Worm (Caenorhabditis elegans) whole organism, young adult: ENCODE results near the gene K02D10.3.

ENCODE experiments used
- B0019.2 ChIP-seq: fragments of 200-800 bp; sonication (Bioruptor generic); conservative IDR thresholded peaks from 2 replicates; pipeline ENCODE4 v1.3.6; 2022; ENCODE audit warnings: missing genetic modification reagents, missing genetic modification characterization, missing compliant biosample characterization
- B0336.3 ChIP-seq: fragments of 200-800 bp; sonication (Bioruptor generic); IDR thresholded peaks from 2 replicates; pipeline ENCODE4 v1.3.6; 2022; ENCODE audit warnings: missing genetic modification characterization, missing compliant biosample characterization
- C06A6.2 ChIP-seq: fragments of 200-800 bp; sonication (Bioruptor generic); conservative IDR thresholded peaks from 2 replicates; pipeline ENCODE4 v1.3.6; 2022; ENCODE audit warnings: missing genetic modification characterization, missing compliant biosample characterization
- D2030.7 ChIP-seq: fragments of 200-800 bp; sonication (Bioruptor generic); IDR thresholded peaks from 2 replicates; pipeline ENCODE4 v1.3.6; 2022; ENCODE audit warnings: missing genetic modification reagents, missing genetic modification characterization, missing compliant biosample characterization
- F10E7.11 ChIP-seq: sonication (generic microtip); optimal IDR thresholded peaks from 2 replicates; lab custom pipeline; 2017; ENCODE audit warnings: mild to moderate bottlenecking, missing genetic modification characterization, moderate library complexity, missing compliant biosample characterization
- F22D6.2 ChIP-seq: sonication (generic microtip); optimal IDR thresholded peaks from 2 replicates; lab custom pipeline; 2016; ENCODE audit warnings: mild to moderate bottlenecking, missing genetic modification characterization, missing compliant biosample characterization
- F23B12.7 ChIP-seq: sonication (generic microtip); optimal IDR thresholded peaks from 2 replicates; lab custom pipeline; 2017; ENCODE audit warnings: missing genetic modification characterization, mild to moderate bottlenecking, missing compliant biosample characterization, antibody characterized with exemption, moderate library complexity; ENCODE audit not compliant: insufficient read depth
- F33H1.4 ChIP-seq: fragments of 200-800 bp; sonication (Bioruptor generic); IDR thresholded peaks from 2 replicates; pipeline ENCODE4 v1.3.6; 2022; ENCODE audit warnings: missing genetic modification reagents, missing genetic modification characterization, missing compliant biosample characterization
- F52B5.7 ChIP-seq: sonication (generic microtip); optimal IDR thresholded peaks from 2 replicates; lab custom pipeline; 2016; ENCODE audit warnings: mild to moderate bottlenecking, missing genetic modification characterization, missing compliant biosample characterization
- F57A8.1 ChIP-seq: fragments of 200-800 bp; sonication (Bioruptor generic); optimal IDR thresholded peaks from 2 replicates; lab custom pipeline; 2018; ENCODE audit warnings: mild to moderate bottlenecking, missing genetic modification characterization, moderate library complexity, missing compliant biosample characterization
- K12H6.12 ChIP-seq: fragments of 200-800 bp; sonication (Bioruptor generic); optimal IDR thresholded peaks from 2 replicates; lab custom pipeline; 2018; ENCODE audit warnings: mild to moderate bottlenecking, missing genetic modification characterization, missing compliant biosample characterization
- T07F8.4 ChIP-seq: sonication (generic microtip); optimal IDR thresholded peaks from 2 replicates; lab custom pipeline; 2016; ENCODE audit warnings: mild to moderate bottlenecking, missing genetic modification characterization, moderate library complexity, missing compliant biosample characterization
- Y53F4B.3 ChIP-seq: fragments of 200-800 bp; sonication (Bioruptor generic); IDR thresholded peaks from 2 replicates; pipeline ENCODE4 v1.3.6; 2022; ENCODE audit warnings: missing genetic modification reagents, missing genetic modification characterization, missing compliant biosample characterization
- ZK185.1 ChIP-seq: sonication (generic microtip); optimal IDR thresholded peaks from 2 replicates; lab custom pipeline; 2016; ENCODE audit warnings: mild to moderate bottlenecking, missing genetic modification characterization, missing compliant biosample characterization; ENCODE audit not compliant: poor library complexity, severe bottlenecking
- attf-3 ChIP-seq: fragments of 200-800 bp; sonication (Bioruptor generic); conservative IDR thresholded peaks from 2 replicates; pipeline ENCODE4 v1.3.6; 2022; ENCODE audit warnings: missing genetic modification reagents, missing genetic modification characterization, missing compliant biosample characterization
- attf-5 ChIP-seq: fragments of 200-800 bp; sonication (Bioruptor generic); optimal IDR thresholded peaks from 2 replicates; lab custom pipeline; 2018; ENCODE audit warnings: mild to moderate bottlenecking, missing genetic modification characterization, missing compliant biosample characterization
- ccch-3 ChIP-seq: fragments of 200-800 bp; sonication (Bioruptor generic); optimal IDR thresholded peaks from 2 replicates; lab custom pipeline; 2018; ENCODE audit warnings: mild to moderate bottlenecking, missing genetic modification characterization, missing compliant biosample characterization
- cebp-1 ChIP-seq, 2 experiments: fragments of 200-800 bp in 1 of 2; sonication (Bioruptor generic) in 1 of 2; sonication (generic microtip) in 1 of 2; IDR thresholded peaks in 1 of 2; optimal IDR thresholded peaks in 1 of 2; 2 replicates each; pipeline versions ENCODE4 v1.3.6 to Lab custom; 2017 to 2022; ENCODE audit warnings: missing compliant biosample characterization in 2 of 2, missing genetic modification characterization in 2 of 2, mild to moderate bottlenecking in 1 of 2, missing genetic modification reagents in 1 of 2, moderate library complexity in 1 of 2
- ceh-100 ChIP-seq: fragments of 200-800 bp; sonication (Bioruptor generic); IDR thresholded peaks from 2 replicates; pipeline ENCODE4 v1.3.6; 2022; ENCODE audit warnings: missing genetic modification reagents, missing genetic modification characterization, missing compliant biosample characterization
- ceh-40 ChIP-seq: fragments of 200-800 bp; sonication (Bioruptor generic); IDR thresholded peaks from 2 replicates; pipeline ENCODE4 v1.3.6; 2022; ENCODE audit warnings: missing genetic modification characterization, missing compliant biosample characterization
- dpff-1 ChIP-seq: sonication (generic microtip); optimal IDR thresholded peaks from 2 replicates; lab custom pipeline; 2017; ENCODE audit warnings: mild to moderate bottlenecking, missing genetic modification characterization, missing compliant biosample characterization
- him-1 ChIP-seq: sonication (generic microtip); optimal IDR thresholded peaks from 2 replicates; lab custom pipeline; 2016; ENCODE audit warnings: missing genotype, missing genetic modification reagents, missing genetic modification characterization, missing compliant biosample characterization
- hlh-12 ChIP-seq: sonication (generic microtip); optimal IDR thresholded peaks from 2 replicates; lab custom pipeline; 2016; ENCODE audit warnings: missing genetic modification characterization, missing compliant biosample characterization
- hmg-20 ChIP-seq: fragments of 200-800 bp; sonication (Bioruptor generic); IDR thresholded peaks from 2 replicates; pipeline ENCODE4 v1.3.6; 2022; ENCODE audit warnings: missing genetic modification reagents, missing genetic modification characterization, missing compliant biosample characterization
- hsf-1 ChIP-seq: fragments of 200-800 bp; sonication (Bioruptor generic); IDR thresholded peaks from 2 replicates; pipeline ENCODE4 v1.3.6; 2022; ENCODE audit warnings: missing genetic modification reagents, missing genetic modification characterization, missing compliant biosample characterization
- lin-35 ChIP-seq, 3 experiments: fragments of 150-350 bp in 2 of 3; sonication (generic microtip) in 1 of 3; optimal IDR thresholded peaks; 2 replicates each; lab custom pipeline; 2014 to 2018; ENCODE audit warnings: missing biosample characterization in 3 of 3, missing genetic modification characterization in 3 of 3, missing genetic modification reagents in 3 of 3
- lin-54 ChIP-seq: fragments of 200-800 bp; sonication (Bioruptor generic); optimal IDR thresholded peaks from 2 replicates; lab custom pipeline; 2018; ENCODE audit warnings: mild to moderate bottlenecking, missing genetic modification characterization, missing compliant biosample characterization
- lsl-1 ChIP-seq: fragments of 200-800 bp; sonication (Bioruptor generic); optimal IDR thresholded peaks from 2 replicates; lab custom pipeline; 2018; ENCODE audit warnings: mild to moderate bottlenecking, missing genetic modification characterization, moderate library complexity, missing compliant biosample characterization
- lsy-27 ChIP-seq: sonication (generic microtip); optimal IDR thresholded peaks from 2 replicates; lab custom pipeline; 2017; ENCODE audit warnings: missing genetic modification characterization, mild to moderate bottlenecking, missing compliant biosample characterization, antibody characterized with exemption, missing genotype, borderline replicate concordance; ENCODE audit not compliant: insufficient read depth
- madf-6 ChIP-seq: fragments of 200-800 bp; sonication (Bioruptor generic); IDR thresholded peaks from 2 replicates; pipeline ENCODE4 v1.3.6; 2022; ENCODE audit warnings: missing genetic modification reagents, missing genetic modification characterization, missing compliant biosample characterization
- mcd-1 ChIP-seq: fragments of 200-800 bp; sonication (Bioruptor generic); IDR thresholded peaks from 2 replicates; pipeline ENCODE4 v1.3.6; 2022; ENCODE audit warnings: missing genetic modification reagents, missing genetic modification characterization, missing compliant biosample characterization
- mxl-1 ChIP-seq: sonication (generic microtip); optimal IDR thresholded peaks from 2 replicates; lab custom pipeline; 2016; ENCODE audit warnings: missing genetic modification characterization, missing compliant biosample characterization
- nhr-120 ChIP-seq: fragments of 200-800 bp; sonication (Bioruptor generic); IDR thresholded peaks from 2 replicates; pipeline ENCODE4 v1.3.6; 2022; ENCODE audit warnings: missing genetic modification characterization, missing compliant biosample characterization
- nhr-179 ChIP-seq: sonication (generic microtip); optimal IDR thresholded peaks from 2 replicates; lab custom pipeline; 2016; ENCODE audit warnings: mild to moderate bottlenecking, missing genetic modification characterization, missing compliant biosample characterization
- pbrm-1 ChIP-seq: fragments of 200-800 bp; sonication (Bioruptor generic); IDR thresholded peaks from 2 replicates; pipeline ENCODE4 v1.3.6; 2022; ENCODE audit warnings: missing genetic modification reagents, missing genetic modification characterization, missing compliant biosample characterization
- rcor-1 ChIP-seq: fragments of 200-800 bp; sonication (Bioruptor generic); IDR thresholded peaks from 2 replicates; pipeline ENCODE4 v1.3.6; 2022; ENCODE audit warnings: missing genetic modification reagents, missing genetic modification characterization, missing compliant biosample characterization
- rpc-1 ChIP-seq, 2 experiments: fragments of 150-350 bp in 1 of 2; sonication (generic microtip) in 1 of 2; optimal IDR thresholded peaks; 2 replicates each; lab custom pipeline; 2014 to 2018; ENCODE audit warnings: missing biosample characterization in 1 of 2, missing genetic modification characterization in 1 of 2, missing genetic modification reagents in 1 of 2, missing genotype in 1 of 2
- snpc-1.1 ChIP-seq: sonication (generic microtip); optimal IDR thresholded peaks from 2 replicates; lab custom pipeline; 2017; ENCODE audit warnings: missing genetic modification characterization, mild to moderate bottlenecking, missing compliant biosample characterization, antibody characterized with exemption, moderate library complexity, missing genotype, missing genetic modification reagents; ENCODE audit not compliant: insufficient read depth
- snpc-1.3 ChIP-seq: sonication (generic microtip); optimal IDR thresholded peaks from 2 replicates; lab custom pipeline; 2017; ENCODE audit warnings: missing genetic modification characterization, mild to moderate bottlenecking, missing compliant biosample characterization, antibody characterized with exemption, moderate library complexity, missing genotype, missing genetic modification reagents; ENCODE audit not compliant: insufficient read depth
- snpc-3.4 ChIP-seq: sonication (generic microtip); optimal IDR thresholded peaks from 2 replicates; lab custom pipeline; 2017; ENCODE audit warnings: missing genetic modification characterization, mild to moderate bottlenecking, missing compliant biosample characterization, antibody characterized with exemption, moderate library complexity, missing genotype, missing genetic modification reagents
- snpc-4 ChIP-seq, 5 experiments: fragments of 150-350 bp in 1 of 5; sonication (generic microtip) in 4 of 5; optimal IDR thresholded peaks; 2 replicates each; lab custom pipeline; 2014 to 2018; ENCODE audit warnings: missing genetic modification characterization in 5 of 5, missing biosample characterization in 3 of 5, antibody characterized with exemption in 2 of 5, mild to moderate bottlenecking in 2 of 5, missing compliant biosample characterization in 2 of 5, missing genotype in 2 of 5, moderate library complexity in 2 of 5, missing genetic modification reagents in 1 of 5
- tbx-9 ChIP-seq: sonication (generic microtip); optimal IDR thresholded peaks from 2 replicates; lab custom pipeline; 2016; ENCODE audit warnings: borderline replicate concordance, missing genetic modification characterization, inconsistent platforms, missing compliant biosample characterization
- zfh-2 ChIP-seq: fragments of 200-800 bp; sonication (Bioruptor generic); conservative IDR thresholded peaks from 2 replicates; pipeline ENCODE4 v1.3.6; 2022; ENCODE audit warnings: missing genetic modification reagents, missing genetic modification characterization, missing compliant biosample characterization
- zim-3 ChIP-seq: sonication (generic microtip); optimal IDR thresholded peaks from 2 replicates; lab custom pipeline; 2017; ENCODE audit warnings: mild to moderate bottlenecking, missing genetic modification characterization, moderate library complexity, missing compliant biosample characterization
- ztf-18 ChIP-seq: sonication (generic microtip); optimal IDR thresholded peaks from 2 replicates; lab custom pipeline; 2016; ENCODE audit warnings: missing genotype, mild to moderate bottlenecking, missing genetic modification characterization, missing compliant biosample characterization

Gene K02D10.3

ce11 chrIII:8767889-8768361 lies 3.8 kb downstream of the K02D10.3 start, which contains the start of gene mtss-1 (continued):
- TF ChIP-seq ceh-100 (GFP tag; lab: Robert Waterston, UW) (no peak), F57A8.1 (GFP tag; lab: Kevin White, UChicago) (no peak), K12H6.12 (tag; lab: Kevin White, UChicago) (no peak), hsf-1 (GFP tag; lab: Robert Waterston, UW) (no peak), F22D6.2 (tag; lab: Kevin White, UChicago) (no peak), lsy-27 (tag; lab: Kevin White, UChicago) (no peak), snpc-3.4 (tag; lab: Kevin White, UChicago) (peak; percentile 44), hmg-20 (GFP tag; lab: Robert Waterston, UW) (no peak), ceh-40 (no peak), B0019.2 (no peak), zfh-2 (no peak), ztf-18 (peak; percentile 61), snpc-1.3 (tag; lab: Kevin White, UChicago) (peak; percentile 84), nhr-120 (GFP tag; lab: Robert Waterston, UW) (no peak), mcd-1 (GFP tag; lab: Robert Waterston, UW) (peak; percentile 54), cebp-1 (GFP tag; IDR thresholded peaks at IDR 0.05; lab: Robert Waterston, UW) (no peak), cebp-1 (tag; optimal IDR thresholded peaks at IDR 0.05; lab: Kevin White, UChicago) (peak; percentile 62), zim-3 (tag; lab: Kevin White, UChicago) (no peak), madf-6 (GFP tag; lab: Robert Waterston, UW) (peak; percentile 60; the same call in 1 of the 2 replicates), ZK185.1 (tag; lab: Kevin White, UChicago) (peak; percentile 16), lsl-1 (GFP tag; lab: Kevin White, UChicago) (peak; percentile 55), F23B12.7 (tag; lab: Kevin White, UChicago) (peak; percentile 36), pbrm-1 (GFP tag; lab: Robert Waterston, UW) (peak; percentile 29; the same call in 1 of the 2 replicates), T07F8.4 (tag; lab: Kevin White, UChicago) (no peak), lin-35 (GFP tag; optimal IDR thresholded peaks at IDR 0.05; lab: Kevin White, UChicago) (peak in 1 of 3 experiments; percentile 15), Y53F4B.3 (GFP tag; lab: Robert Waterston, UW) (no peak), attf-3 (GFP tag; lab: Robert Waterston, UW) (0 out of 2 replicates have a peak, but pooled peaks have one; percentile 23), nhr-179 (tag; lab: Kevin White, UChicago) (no peak), rcor-1 (no peak; the same call in 1 of the 2 replicates), hlh-12 (no peak), B0336.3 (GFP tag; lab: Robert Waterston, UW) (no peak), rpc-1 (optimal IDR thresholded peaks at IDR 0.05; lab: Kevin White, UChicago) (peak; percentile 41), rpc-1 (tag; optimal IDR thresholded peaks at IDR 0.05; lab: Kevin White, UChicago) (no peak), D2030.7 (GFP tag; lab: Robert Waterston, UW) (0 out of 2 replicates have a peak, but pooled peaks have one; percentile 17), him-1 (no peak), lin-54 (GFP tag; lab: Kevin White, UChicago) (peak; percentile 30), ccch-3 (GFP tag; lab: Kevin White, UChicago) (no peak), attf-5 (GFP tag; lab: Kevin White, UChicago) (peak; percentile 37), dpff-1 (tag; lab: Kevin White, UChicago) (no peak), snpc-1.1 (tag; lab: Kevin White, UChicago) (peak; percentile 11), mxl-1 (tag; lab: Kevin White, UChicago) (no peak), snpc-4 (GFP tag; optimal IDR thresholded peaks at IDR 0.05; lab: Kevin White, UChicago) (peak; percentile 3), snpc-4 (tag; optimal IDR thresholded peaks at IDR 0.05; lab: Kevin White, UChicago) (peak in 2 of 4 experiments; percentile 33 to 53), F52B5.7 (tag; lab: Kevin White, UChicago) (no peak), tbx-9 (no peak), F10E7.11 (tag; lab: Kevin White, UChicago) (no peak), F33H1.4 (GFP tag; lab: Robert Waterston, UW) (peak; percentile 56), C06A6.2 (no peak)
